Fruit fly (Drosophila melanogaster) whole organism: ENCODE results near the gene CG15578.
A peak's percentile ranks its signal among the peaks of the same experiment; 100 is the strongest.
"Not testable (repeated sequence)": the region's sequence is repeated elsewhere in the genome, so short reads cannot be mapped to it uniquely, and the experiment has no call there.

Experiments
- CG8478 ChIP-seq: fragments of >200 bp; optimal IDR thresholded peaks from 2 replicates; lab custom pipeline; 2018; ENCODE audit warnings: inconsistent platforms
- Dll ChIP-seq: fragments of >200 bp; optimal IDR thresholded peaks from 2 replicates; lab custom pipeline; 2017
- EcR ChIP-seq, 2 experiments: fragments of >200 bp; optimal IDR thresholded peaks; 2 replicates each; lab custom pipeline; 2017; ENCODE audit warnings: missing biosample characterization in 2 of 2, missing genetic modification characterization in 2 of 2, missing genetic modification reagents in 2 of 2
- pan ChIP-seq: fragments of >200 bp; optimal IDR thresholded peaks from 2 replicates; lab custom pipeline; 2017
- psq ChIP-seq: fragments of >200 bp; optimal IDR thresholded peaks from 2 replicates; lab custom pipeline; 2017
- usp ChIP-seq: fragments of >200 bp; optimal IDR thresholded peaks from 2 replicates; lab custom pipeline; 2017; ENCODE audit warnings: missing biosample characterization, missing genetic modification characterization, mixed read lengths

Gene CG15578

dm6 chrX:4277861-4278260 is at the start of gene CG15578:
CG15578 (minus strand) TSS chrX:4277961.
- TF ChIP-seq usp (GFP tag; lab: Kevin White, UChicago) (no peak), CG8478 (lab: Kevin White, UChicago) (no peak), Dll (lab: Kevin White, UChicago) (no peak), EcR (GFP tag; optimal IDR thresholded peaks at IDR 0.05; lab: Kevin White, UChicago) (no peak), psq (lab: Kevin White, UChicago) (no peak), pan (no peak)

dm6 chrX:4325346-4325745 is 47.6 kb upstream of the CG15578 start:
- no peak for TF ChIP-seq usp (GFP tag; lab: Kevin White, UChicago)
- no peak for TF ChIP-seq EcR (GFP tag; optimal IDR thresholded peaks at IDR 0.05; lab: Kevin White, UChicago)
- no peak for TF ChIP-seq CG8478 (lab: Kevin White, UChicago)
- TF ChIP-seq psq (lab: Kevin White, UChicago): no peak
- no peak for TF ChIP-seq pan
- TF ChIP-seq Dll (lab: Kevin White, UChicago): no peak

dm6 chrX:4324781-4325180 is 47.0 kb upstream of the CG15578 start:
- no peak for TF ChIP-seq usp (GFP tag; lab: Kevin White, UChicago)
- TF ChIP-seq Dll (lab: Kevin White, UChicago): peak; percentile 57

DNA sequence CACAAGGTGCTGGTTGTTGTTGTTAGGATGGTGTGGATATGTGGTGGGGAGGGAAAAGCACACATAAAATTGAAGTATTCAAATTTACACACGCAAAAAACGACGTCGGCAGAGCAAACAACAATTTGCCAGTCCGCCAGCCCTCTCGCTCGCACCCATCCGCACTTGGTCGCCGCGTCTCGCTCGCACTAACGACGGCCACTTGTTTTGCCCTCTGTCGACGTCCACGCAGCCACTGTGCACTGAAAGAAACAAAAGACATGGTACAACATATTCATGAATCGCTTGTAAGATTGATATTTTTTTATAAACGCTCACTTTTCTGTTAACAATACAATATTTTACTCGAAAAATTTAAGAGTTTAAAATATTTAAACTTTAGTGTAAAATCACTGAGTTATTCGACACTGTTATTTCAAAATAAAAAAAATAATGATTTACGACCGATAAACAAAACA is 46.2 kb upstream of the CG15578 start:
- no peak for TF ChIP-seq CG8478 (lab: Kevin White, UChicago)

- no peak for TF ChIP-seq CG8478 (lab: Kevin White, UChicago)
- TF ChIP-seq usp (GFP tag; lab: Kevin White, UChicago): no peak
- TF ChIP-seq psq (lab: Kevin White, UChicago): no peak
- no peak for TF ChIP-seq EcR (GFP tag; optimal IDR thresholded peaks at IDR 0.05; lab: Kevin White, UChicago)
- TF ChIP-seq Dll (lab: Kevin White, UChicago): no peak
- TF ChIP-seq pan: no peak
These were observed 44.8 kb upstream of the CG15578 start, which contains the start of gene norpA for dm6 chrX:4322234-4323210. norpA (plus strand) TSS chrX:4322626.

- TF ChIP-seq usp (GFP tag; lab: Kevin White, UChicago) (no peak), Dll (lab: Kevin White, UChicago) (no peak), pan (no peak), EcR (GFP tag; optimal IDR thresholded peaks at IDR 0.05; lab: Kevin White, UChicago) (no peak), psq (lab: Kevin White, UChicago) (no peak), CG8478 (lab: Kevin White, UChicago) (no peak)
These were observed 44.2 kb upstream of the CG15578 start, which contains the start of gene mRpL33 for dm6 chrX:4322131-4322233. mRpL33 (minus strand) TSS chrX:4322231.

dm6 chrX:4319240-4319639 is 41.5 kb upstream of the CG15578 start, which contains the start of gene NO66:
NO66 (plus strand) TSS chrX:4319438.
- TF ChIP-seq psq, CG8478, Dll (lab: Kevin White, UChicago): not testable (repeated sequence)

DNA sequence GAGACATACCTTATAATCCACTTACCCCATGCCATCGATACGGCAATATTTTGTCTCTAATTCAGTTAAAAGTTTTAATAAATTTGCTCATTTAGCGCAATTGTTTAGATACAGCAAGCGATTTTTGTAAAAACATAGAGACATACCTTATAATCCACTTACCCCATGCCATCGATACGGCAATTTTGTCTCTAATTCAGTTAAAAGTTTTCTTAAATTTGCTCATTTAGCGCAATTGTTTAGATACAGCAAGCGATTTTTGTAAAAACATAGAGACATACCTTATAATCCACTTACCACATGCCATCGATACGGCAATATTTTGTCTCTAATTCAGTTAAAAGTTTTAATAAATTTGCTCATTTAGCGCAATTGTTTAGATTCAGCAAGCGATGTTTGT is 40.9 kb upstream of the CG15578 start, which contains the start of gene mei-9:
Gene mei-9, minus strand, starts transcription at position 101 of the 400 bp plus-strand sequence.
- TF ChIP-seq pan; usp (GFP tag; lab: Kevin White, UChicago); psq (lab: Kevin White, UChicago): not testable (repeated sequence)

- TF ChIP-seq CG8478 (lab: Kevin White, UChicago) (no peak), usp (GFP tag; lab: Kevin White, UChicago) (no peak), pan (no peak), psq (lab: Kevin White, UChicago) (no peak), EcR (GFP tag; optimal IDR thresholded peaks at IDR 0.05; lab: Kevin White, UChicago) (no peak), Dll (lab: Kevin White, UChicago) (no peak)
These were observed 33.9 kb upstream of the CG15578 start, which contains the start of gene CG15579 for dm6 chrX:4311699-4312098. CG15579 (minus strand) TSS chrX:4311799.

DNA sequence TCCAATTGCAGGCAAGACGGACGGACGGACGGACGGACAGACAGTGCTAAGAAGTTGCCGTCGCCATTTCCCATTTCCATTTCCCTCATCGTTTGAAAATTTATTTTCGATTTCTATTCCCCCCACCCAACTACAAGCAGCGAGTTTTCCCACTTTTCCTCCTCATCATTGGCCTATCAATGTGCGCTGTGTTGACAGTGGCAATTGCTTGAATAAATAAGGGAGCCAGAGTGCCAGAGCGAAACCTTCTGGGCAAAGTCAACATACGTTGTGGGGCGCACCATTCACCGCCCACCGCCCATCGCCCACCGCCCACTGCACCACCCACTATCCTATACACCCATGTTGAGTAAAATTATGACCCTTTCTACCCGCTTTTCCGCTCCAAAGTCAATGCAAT is 28.2 kb upstream of the CG15578 start:
- TF ChIP-seq usp (GFP tag; lab: Kevin White, UChicago) (no peak), pan (no peak), CG8478 (lab: Kevin White, UChicago) (no peak), psq (lab: Kevin White, UChicago) (no peak), EcR (GFP tag; optimal IDR thresholded peaks at IDR 0.05; lab: Kevin White, UChicago) (no peak), Dll (lab: Kevin White, UChicago) (no peak)

DNA sequence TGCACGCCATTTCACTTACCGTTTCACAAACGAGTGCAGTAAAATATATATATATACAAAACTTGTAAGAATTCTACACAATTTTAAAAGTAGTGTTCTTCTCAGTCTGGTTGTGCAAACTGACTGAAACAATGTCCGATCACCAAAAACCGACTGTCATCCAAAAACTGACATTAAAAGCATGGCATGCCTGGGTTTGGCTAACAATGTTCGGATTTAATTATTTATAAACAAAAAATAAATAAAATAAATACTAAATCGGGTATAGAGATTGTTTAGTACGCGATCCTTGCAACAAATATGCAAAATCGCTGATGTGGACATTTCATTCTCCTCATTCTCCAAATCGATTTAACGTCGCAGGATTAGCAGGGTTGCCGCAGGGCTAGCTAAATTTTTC is 24.5 kb upstream of the CG15578 start, which contains the start of gene CG12692:
Gene CG12692, minus strand, starts transcription at position 101 of the 400 bp plus-strand sequence.
- TF ChIP-seq Dll (lab: Kevin White, UChicago): no peak

- TF ChIP-seq usp (GFP tag; lab: Kevin White, UChicago) (no peak), EcR (GFP tag; optimal IDR thresholded peaks at IDR 0.05; lab: Kevin White, UChicago) (no peak), Dll (lab: Kevin White, UChicago) (no peak), CG8478 (lab: Kevin White, UChicago) (no peak), psq (lab: Kevin White, UChicago) (no peak), pan (no peak)
These were observed 15.7 kb upstream of the CG15578 start for dm6 chrX:4293418-4293817.
